Fruit fly (Drosophila melanogaster) whole organism: Measurements from ENCODE around the gene CG17839.

Experiments
- CG8478 ChIP-seq: fragments of >200 bp; optimal IDR thresholded peaks from 2 replicates; lab custom pipeline; 2018; ENCODE audit warnings: inconsistent platforms
- Dll ChIP-seq: fragments of >200 bp; optimal IDR thresholded peaks from 2 replicates; lab custom pipeline; 2017
- EcR ChIP-seq, 2 experiments: fragments of >200 bp; optimal IDR thresholded peaks; 2 replicates each; lab custom pipeline; 2017; ENCODE audit warnings: missing biosample characterization in 2 of 2, missing genetic modification characterization in 2 of 2, missing genetic modification reagents in 2 of 2
- pan ChIP-seq: fragments of >200 bp; optimal IDR thresholded peaks from 2 replicates; lab custom pipeline; 2017
- psq ChIP-seq: fragments of >200 bp; optimal IDR thresholded peaks from 2 replicates; lab custom pipeline; 2017
- usp ChIP-seq: fragments of >200 bp; optimal IDR thresholded peaks from 2 replicates; lab custom pipeline; 2017; ENCODE audit warnings: missing biosample characterization, missing genetic modification characterization, mixed read lengths

Gene CG17839

dm6 chr3L:14775711-14776660 lies 28.9 kb upstream of the CG17839 start, which contains the start of gene mop:
mop (minus strand) TSS chr3L:14776129.
- TF ChIP-seq CG8478 (lab: Kevin White, UChicago) (no peak), psq (no peak), pan (no peak), Dll (lab: Kevin White, UChicago) (no peak), EcR (GFP tag; optimal IDR thresholded peaks at IDR 0.05; lab: Kevin White, UChicago) (no peak), usp (GFP tag; lab: Kevin White, UChicago) (no peak)

- no peak for TF ChIP-seq psq
- no peak for TF ChIP-seq CG8478 (lab: Kevin White, UChicago)
Measured at dm6 chr3L:14779289-14779688, 25.6 kb upstream of the CG17839 start.

- TF ChIP-seq psq (no peak), pan (no peak), EcR (GFP tag; optimal IDR thresholded peaks at IDR 0.05; lab: Kevin White, UChicago) (no peak), usp (GFP tag; lab: Kevin White, UChicago) (no peak), Dll (lab: Kevin White, UChicago) (no peak), CG8478 (lab: Kevin White, UChicago) (no peak)
Measured at dm6 chr3L:14780187-14780586, 24.7 kb upstream of the CG17839 start.

dm6 chr3L:14781082-14781862 lies 23.7 kb upstream of the CG17839 start:
- TF ChIP-seq pan (no peak), EcR (GFP tag; optimal IDR thresholded peaks at IDR 0.05; lab: Kevin White, UChicago) (peak; percentile 59 to 86)

- no peak for TF ChIP-seq EcR (GFP tag; optimal IDR thresholded peaks at IDR 0.05; lab: Kevin White, UChicago)
- TF ChIP-seq pan: no peak
- TF ChIP-seq psq: no peak
- no peak for TF ChIP-seq CG8478 (lab: Kevin White, UChicago)
- no peak for TF ChIP-seq Dll (lab: Kevin White, UChicago)
- TF ChIP-seq usp (GFP tag; lab: Kevin White, UChicago): no peak
Measured at dm6 chr3L:14781863-14782218, 23.1 kb upstream of the CG17839 start.

- no peak for TF ChIP-seq Dll (lab: Kevin White, UChicago)
- TF ChIP-seq usp (GFP tag; lab: Kevin White, UChicago): no peak
- no peak for TF ChIP-seq CG8478 (lab: Kevin White, UChicago)
- TF ChIP-seq psq: no peak
- no peak for TF ChIP-seq EcR (GFP tag; optimal IDR thresholded peaks at IDR 0.05; lab: Kevin White, UChicago)
- TF ChIP-seq pan: no peak
Measured at dm6 chr3L:14782626-14783362, 22.1 kb upstream of the CG17839 start.

dm6 chr3L:14783363-14783627 lies 21.6 kb upstream of the CG17839 start:
- TF ChIP-seq EcR (GFP tag; optimal IDR thresholded peaks at IDR 0.05; lab: Kevin White, UChicago) (no peak), usp (GFP tag; lab: Kevin White, UChicago) (no peak), pan (no peak), CG8478 (lab: Kevin White, UChicago) (no peak), psq (no peak), Dll (lab: Kevin White, UChicago) (no peak)

dm6 chr3L:14784241-14784948 lies 20.5 kb upstream of the CG17839 start:
- no peak for TF ChIP-seq pan
- no peak for TF ChIP-seq EcR (GFP tag; optimal IDR thresholded peaks at IDR 0.05; lab: Kevin White, UChicago)
- TF ChIP-seq usp (GFP tag; lab: Kevin White, UChicago): no peak
- no peak for TF ChIP-seq psq
- TF ChIP-seq Dll (lab: Kevin White, UChicago): no peak

dm6 chr3L:14784949-14785408 lies 20.0 kb upstream of the CG17839 start:
- TF ChIP-seq psq (no peak), pan (no peak), EcR (GFP tag; optimal IDR thresholded peaks at IDR 0.05; lab: Kevin White, UChicago) (no peak), CG8478 (lab: Kevin White, UChicago) (no peak), Dll (lab: Kevin White, UChicago) (no peak), usp (GFP tag; lab: Kevin White, UChicago) (no peak)

- peak in 1 of 2 experiments; percentile 88 for TF ChIP-seq EcR (GFP tag; optimal IDR thresholded peaks at IDR 0.05; lab: Kevin White, UChicago)
- TF ChIP-seq Dll (lab: Kevin White, UChicago): no peak
- TF ChIP-seq pan: no peak
- no peak for TF ChIP-seq usp (GFP tag; lab: Kevin White, UChicago)
- TF ChIP-seq psq: no peak
- TF ChIP-seq CG8478 (lab: Kevin White, UChicago): no peak
Measured at dm6 chr3L:14785492-14785916, 19.4 kb upstream of the CG17839 start.

- TF ChIP-seq pan (no peak), CG8478 (lab: Kevin White, UChicago) (no peak), psq (no peak), usp (GFP tag; lab: Kevin White, UChicago) (no peak), Dll (lab: Kevin White, UChicago) (no peak), EcR (GFP tag; optimal IDR thresholded peaks at IDR 0.05; lab: Kevin White, UChicago) (no peak)
Measured at dm6 chr3L:14786230-14786850, 18.6 kb upstream of the CG17839 start, which contains the start of the genes bmm and Tdrd3. bmm (minus strand) TSS chr3L:14786412. Tdrd3 (plus strand) TSS chr3L:14786791.
